Fruit fly (Drosophila melanogaster): ENCODE data around the gene Hmgcr.
A peak's percentile ranks its signal among the peaks of the same experiment; 100 is the strongest.

Hmgcr gene

DNA sequence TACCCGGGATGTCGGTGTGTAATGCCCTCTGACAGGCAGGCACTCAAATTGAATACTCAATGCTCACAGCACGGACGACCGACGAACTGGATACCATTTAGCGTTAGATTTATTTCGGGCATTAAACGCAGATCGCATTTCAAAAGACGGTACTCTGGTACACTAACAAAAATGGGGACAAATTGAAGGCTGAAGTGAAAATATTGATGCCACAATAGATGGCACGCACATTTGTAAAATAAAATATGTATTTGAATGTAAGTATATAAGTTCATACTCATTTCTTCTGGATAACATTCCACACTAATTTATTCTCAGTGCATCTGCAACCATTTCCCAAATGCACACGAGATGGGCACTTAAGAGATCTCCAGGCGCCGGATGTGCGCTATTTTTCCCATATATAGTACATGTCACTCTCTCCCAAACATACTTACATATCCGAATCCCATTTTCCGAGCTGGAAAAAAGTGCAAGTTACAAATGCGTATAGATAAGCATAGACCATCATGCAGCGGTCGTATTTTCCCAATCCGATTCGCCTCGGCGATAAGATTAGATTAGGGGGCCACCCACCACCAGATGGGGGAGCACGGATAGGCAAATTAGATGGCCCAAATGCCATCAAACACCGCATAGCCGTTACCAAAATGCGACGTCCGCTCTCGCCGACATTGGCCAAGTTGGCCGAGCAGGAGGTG lies 23.5 kb upstream of the Hmgcr start, which contains the start of gene CG10301 (continued):
- TF ChIP-seq CG10565 (GFP tag; optimal IDR thresholded peaks at IDR 0.05) (no peak), CG7987 (GFP tag; optimal IDR thresholded peaks at IDR 0.05) (no peak), CG9609 (GFP tag; optimal IDR thresholded peaks at IDR 0.05) (peak; percentile 6), amos (GFP tag; IDR thresholded peaks at IDR 0.05; ENCODE audit: partially characterized antibody) (no peak), vvl (GFP tag; IDR thresholded peaks at IDR 0.05) (peak; percentile 71), zen2 (GFP tag; IDR thresholded peaks at IDR 0.05; ENCODE audit: partially characterized antibody) (no peak), CG33557 (GFP tag; optimal IDR thresholded peaks at IDR 0.05) (peak; percentile 61), ab (GFP tag; optimal IDR thresholded peaks at IDR 0.05) (no peak), CG8478 (optimal IDR thresholded peaks at IDR 0.05) (no peak), CG18599 (GFP tag; optimal IDR thresholded peaks at IDR 0.05) (peak; percentile 32), CG9437 (GFP tag; optimal IDR thresholded peaks at IDR 0.05) (peak; percentile 12), Taf1 (GFP tag; IDR thresholded peaks at IDR 0.05) (no peak), CG2116 (GFP tag; optimal IDR thresholded peaks at IDR 0.05) (peak; percentile 20), stc (GFP tag; IDR thresholded peaks at IDR 0.05) (no peak), zfh2 (GFP tag; optimal IDR thresholded peaks at IDR 0.05) (no peak), CG10462 (GFP tag; optimal IDR thresholded peaks at IDR 0.05) (peak; percentile 43), CG4424 (GFP tag; optimal IDR thresholded peaks at IDR 0.05) (peak; percentile 59), CG10321 (GFP tag; IDR thresholded peaks at IDR 0.05) (no peak), kay (GFP tag; optimal IDR thresholded peaks at IDR 0.05) (no peak), Dp (GFP tag; optimal IDR thresholded peaks at IDR 0.05) (no peak), cato (GFP tag; optimal IDR thresholded peaks at IDR 0.05; ENCODE audit: borderline replicate concordance) (peak; percentile 40), CG8924 (tag; optimal IDR thresholded peaks at IDR 0.05) (peak; percentile 68), CG10267 (tag; optimal IDR thresholded peaks at IDR 0.05) (peak; percentile 67), CG6654 (GFP tag; optimal IDR thresholded peaks at IDR 0.05) (no peak), caup (GFP tag; optimal IDR thresholded peaks at IDR 0.05; ENCODE audit: severe bottlenecking) (no peak), nau (GFP tag; optimal IDR thresholded peaks at IDR 0.05) (peak; percentile 79), lilli (GFP tag; optimal IDR thresholded peaks at IDR 0.05) (peak; percentile 39), ara (GFP tag; IDR thresholded peaks at IDR 0.05) (peak; percentile 84), Dfd (GFP tag; optimal IDR thresholded peaks at IDR 0.05) (no peak), phol (tag; optimal IDR thresholded peaks at IDR 0.05) (peak; percentile 81), CG16863 (GFP tag; optimal IDR thresholded peaks at IDR 0.05) (peak; percentile 26), CG6791 (GFP tag; IDR thresholded peaks at IDR 0.05; ENCODE audit: partially characterized antibody) (no peak), CG16813 (GFP tag; IDR thresholded peaks at IDR 0.05; ENCODE audit: partially characterized antibody) (no peak), hkb (optimal IDR thresholded peaks at IDR 0.05) (no peak), hkb (GFP tag; IDR thresholded peaks at IDR 0.05) (peak; percentile 55; the same call in 1 of the 2 replicates), CG34224 (GFP tag; IDR thresholded peaks at IDR 0.05; ENCODE audit: partially characterized antibody) (no peak), CG3281 (GFP tag; optimal IDR thresholded peaks at IDR 0.05) (no peak), pros (GFP tag; optimal IDR thresholded peaks at IDR 0.05) (no peak), Dad (GFP tag; optimal IDR thresholded peaks at IDR 0.05) (peak; percentile 27), crp (GFP tag; optimal IDR thresholded peaks at IDR 0.05) (peak in 1 of 2 experiments; percentile 1), az2 (GFP tag; optimal IDR thresholded peaks at IDR 0.05) (peak; percentile 64), CG3407 (GFP tag; optimal IDR thresholded peaks at IDR 0.05) (peak; percentile 42), ind (GFP tag; optimal IDR thresholded peaks at IDR 0.05) (peak; percentile 20), NK7.1 (GFP tag; optimal IDR thresholded peaks at IDR 0.05) (no peak), grau (tag; optimal IDR thresholded peaks at IDR 0.05) (peak; percentile 65), prd (optimal IDR thresholded peaks at IDR 0.05) (no peak), prd (GFP tag; IDR thresholded peaks at IDR 0.05) (peak; percentile 86), CG14441 (GFP tag; IDR thresholded peaks at IDR 0.05) (peak; percentile 51), hbn (GFP tag; IDR thresholded peaks at IDR 0.05; ENCODE audit: partially characterized antibody) (no peak), Hmr (GFP tag; optimal IDR thresholded peaks at IDR 0.05) (no peak)
